Worm (Caenorhabditis elegans) whole organism, L2 larva: ENCODE data around the gene aptf-3.

Experiments
- C34F6.9 ChIP-seq: fragments of 150-350 bp; optimal IDR thresholded peaks from 2 replicates; lab custom pipeline; 2014; ENCODE audit warnings: missing biosample characterization, missing genetic modification characterization
- blmp-1 ChIP-seq: sonication (generic microtip); optimal IDR thresholded peaks from 2 replicates; lab custom pipeline; 2017; ENCODE audit warnings: missing genetic modification characterization, mild to moderate bottlenecking, missing compliant biosample characterization, antibody characterized with exemption, moderate library complexity; ENCODE audit not compliant: insufficient read depth
- egl-27 ChIP-seq: sonication (generic microtip); optimal IDR thresholded peaks from 3 replicates; lab custom pipeline; 2017; ENCODE audit warnings: missing biosample characterization, missing genetic modification reagents, missing genetic modification characterization
- lsy-2 ChIP-seq, 2 experiments: fragments of 150-350 bp in 1 of 2; sonication (generic microtip) in 1 of 2; optimal IDR thresholded peaks; 2 replicates each; lab custom pipeline; 2014 to 2017; ENCODE audit warnings: missing biosample characterization in 2 of 2, missing genetic modification characterization in 2 of 2
- nhr-10 ChIP-seq: sonication (generic microtip); optimal IDR thresholded peaks from 2 replicates; lab custom pipeline; 2017; ENCODE audit warnings: missing biosample characterization, missing genetic modification characterization
- nhr-11 ChIP-seq: fragments of 150-350 bp; optimal IDR thresholded peaks from 2 replicates; lab custom pipeline; 2014; ENCODE audit warnings: missing biosample characterization, missing genetic modification characterization
- nhr-12 ChIP-seq: fragments of 150-350 bp; optimal IDR thresholded peaks from 2 replicates; lab custom pipeline; 2014; ENCODE audit warnings: missing biosample characterization, missing genetic modification characterization
- nhr-6 ChIP-seq: fragments of 150-350 bp; optimal IDR thresholded peaks from 2 replicates; lab custom pipeline; 2014; ENCODE audit warnings: missing biosample characterization, missing genetic modification characterization
- snpc-4 ChIP-seq: fragments of 150-350 bp; optimal IDR thresholded peaks from 2 replicates; lab custom pipeline; 2014; ENCODE audit warnings: missing biosample characterization, missing genetic modification characterization
- unc-39 ChIP-seq: fragments of 150-350 bp; optimal IDR thresholded peaks from 2 replicates; lab custom pipeline; 2014; ENCODE audit warnings: missing biosample characterization, missing genetic modification characterization

- TF ChIP-seq unc-39 (tag; lab: Kevin White, UChicago): no peak
- TF ChIP-seq nhr-11 (tag; lab: Kevin White, UChicago): no peak
- no peak for TF ChIP-seq snpc-4 (tag; lab: Kevin White, UChicago)
- no peak for TF ChIP-seq nhr-12 (tag; lab: Kevin White, UChicago)
- TF ChIP-seq nhr-10 (tag; lab: Kevin White, UChicago): no peak
- TF ChIP-seq egl-27 (tag; lab: Kevin White, UChicago): no peak
- no peak for TF ChIP-seq blmp-1 (tag; lab: Kevin White, UChicago)
- TF ChIP-seq C34F6.9: no peak
- TF ChIP-seq lsy-2 (tag; optimal IDR thresholded peaks at IDR 0.05; lab: Kevin White, UChicago): no peak
- TF ChIP-seq nhr-6 (tag; lab: Kevin White, UChicago): no peak
Observed at ce11 chrII:8590684-8591083, 3.3 kb upstream of the aptf-3 start, which contains the start of gene aptf-4.
